Fruit fly (Drosophila melanogaster) whole organism, embryonic: Measurements from ENCODE around the gene CG9150.

Experiments used
- ATbp ChIP-seq: fragments of 200-800 bp; sonication (Bioruptor generic); optimal IDR thresholded peaks from 2 replicates; lab custom pipeline; 2017; ENCODE audit warnings: missing biosample characterization, mild to moderate bottlenecking, missing genetic modification characterization, missing genetic modification reagents
- Ada2b ChIP-seq: fragments of 200-800 bp; sonication (Bioruptor generic); IDR thresholded peaks from 2 replicates; pipeline ENCODE4 v1.3.6; 2022; ENCODE audit warnings: missing biosample characterization, missing genetic modification characterization
- Atf3 ChIP-seq: fragments of 200-800 bp; sonication (Bioruptor generic); optimal IDR thresholded peaks from 3 replicates; lab custom pipeline; 2016; ENCODE audit warnings: missing biosample characterization, missing genetic modification characterization
- Bgb ChIP-seq: fragments of 200-800 bp; sonication (Bioruptor generic); IDR thresholded peaks from 2 replicates; pipeline ENCODE4 v1.3.6; 2022; ENCODE audit warnings: missing biosample characterization, missing genetic modification characterization; ENCODE audit not compliant: partially characterized antibody
- CG10267 ChIP-seq: fragments of 200-800 bp; sonication (Bioruptor generic); optimal IDR thresholded peaks from 2 replicates; lab custom pipeline; 2018; ENCODE audit warnings: missing biosample characterization, mild to moderate bottlenecking, missing genetic modification characterization, moderate library complexity
- CG12769 ChIP-seq: fragments of 200-800 bp; sonication (Bioruptor generic); optimal IDR thresholded peaks from 2 replicates; lab custom pipeline; 2019; ENCODE audit warnings: missing biosample characterization, mild to moderate bottlenecking, missing genetic modification characterization, moderate library complexity
- CG13287 ChIP-seq: fragments of 200-800 bp; sonication (Bioruptor generic); IDR thresholded peaks from 2 replicates; pipeline ENCODE4 v1.3.6; 2022; ENCODE audit warnings: missing biosample characterization, missing genetic modification characterization; ENCODE audit not compliant: partially characterized antibody
- CG14860 ChIP-seq: fragments of 200-800 bp; sonication (Bioruptor generic); IDR thresholded peaks from 3 replicates; pipeline ENCODE4 v1.3.6; 2022; ENCODE audit warnings: missing biosample characterization, missing genetic modification characterization; ENCODE audit not compliant: partially characterized antibody
- CG1603 ChIP-seq: fragments of 200-800 bp; sonication (Bioruptor generic); optimal IDR thresholded peaks from 2 replicates; lab custom pipeline; 2019; ENCODE audit warnings: missing biosample characterization, mild to moderate bottlenecking, missing genetic modification characterization, moderate library complexity
- CG17359 ChIP-seq: fragments of 200-800 bp; sonication (Bioruptor generic); optimal IDR thresholded peaks from 3 replicates; lab custom pipeline; 2018; ENCODE audit warnings: missing biosample characterization, mild to moderate bottlenecking, missing genetic modification characterization, moderate library complexity
- CG2129 ChIP-seq: fragments of 200-800 bp; sonication (Bioruptor generic); IDR thresholded peaks from 2 replicates; pipeline ENCODE4 v1.3.6; 2022; ENCODE audit warnings: missing biosample characterization, missing genetic modification characterization; ENCODE audit not compliant: partially characterized antibody
- CG3065 ChIP-seq: fragments of 200-800 bp; sonication (Bioruptor generic); optimal IDR thresholded peaks from 2 replicates; lab custom pipeline; 2016; ENCODE audit warnings: missing biosample characterization, missing genetic modification characterization
- CG4360 ChIP-seq: fragments of 200-800 bp; sonication (Bioruptor generic); IDR thresholded peaks from 2 replicates; pipeline ENCODE4 v1.3.6; 2022; ENCODE audit warnings: missing biosample characterization, missing genetic modification characterization
- CG4617 ChIP-seq: fragments of 200-800 bp; sonication (Bioruptor generic); optimal IDR thresholded peaks from 3 replicates; lab custom pipeline; 2016; ENCODE audit warnings: missing biosample characterization, missing genetic modification characterization, borderline replicate concordance
- CG7963 ChIP-seq: fragments of 200-800 bp; sonication (Bioruptor generic); IDR thresholded peaks from 3 replicates; pipeline ENCODE4 v1.3.6; 2022; ENCODE audit warnings: missing biosample characterization, missing genetic modification characterization; ENCODE audit not compliant: partially characterized antibody
- CG9727 ChIP-seq: fragments of 200-800 bp; sonication (Bioruptor generic); optimal IDR thresholded peaks from 3 replicates; lab custom pipeline; 2017; ENCODE audit warnings: missing biosample characterization, mild to moderate bottlenecking, missing genetic modification characterization
- Dip2 ChIP-seq: fragments of 200-800 bp; sonication (Bioruptor generic); IDR thresholded peaks from 2 replicates; pipeline ENCODE4 v1.3.6; 2022; ENCODE audit warnings: missing biosample characterization, missing genetic modification characterization
- Dip3 ChIP-seq: fragments of 200-800 bp; sonication (Bioruptor generic); optimal IDR thresholded peaks from 3 replicates; lab custom pipeline; 2016; ENCODE audit warnings: missing biosample characterization, missing genetic modification characterization
- Dll ChIP-seq: fragments of 200-800 bp; sonication (Bioruptor generic); IDR thresholded peaks from 4 replicates; pipeline ENCODE4 v1.3.6; 2022; ENCODE audit warnings: missing biosample characterization, missing genetic modification characterization; ENCODE audit not compliant: partially characterized antibody
- Doc3 ChIP-seq: fragments of 200-800 bp; sonication (Bioruptor generic); IDR thresholded peaks from 3 replicates; pipeline ENCODE4 v1.3.6; 2022; ENCODE audit warnings: missing biosample characterization, missing genetic modification characterization; ENCODE audit not compliant: partially characterized antibody
- Med ChIP-seq: fragments of 200-800 bp; sonication (Bioruptor generic); peaks from one replicate; lab custom pipeline; 2016; ENCODE audit warnings: missing biosample characterization, missing genetic modification characterization, mild to moderate bottlenecking, inconsistent platforms, moderate library complexity
- Neu2 ChIP-seq: fragments of 200-800 bp; sonication (Bioruptor generic); optimal IDR thresholded peaks from 3 replicates; lab custom pipeline; 2016; ENCODE audit warnings: missing biosample characterization, missing genetic modification characterization, borderline replicate concordance
- Nf-YA ChIP-seq: fragments of 200-800 bp; sonication (Bioruptor generic); IDR thresholded peaks from 2 replicates; pipeline ENCODE4 v1.3.6; 2022; ENCODE audit warnings: missing biosample characterization, missing genetic modification characterization
- Poxn ChIP-seq: fragments of 200-800 bp; sonication (Bioruptor generic); IDR thresholded peaks from 2 replicates; pipeline ENCODE4 v1.3.6; 2022; ENCODE audit warnings: missing biosample characterization, missing genetic modification characterization
- Rfx ChIP-seq: fragments of 200-800 bp; sonication (Bioruptor generic); IDR thresholded peaks from 2 replicates; pipeline ENCODE4 v1.3.6; 2022; ENCODE audit warnings: missing biosample characterization, missing genetic modification characterization
- Scr ChIP-seq: fragments of 200-800 bp; sonication (Bioruptor generic); IDR thresholded peaks from 2 replicates; pipeline ENCODE4 v1.3.6; 2022; ENCODE audit warnings: missing biosample characterization, missing genetic modification characterization; ENCODE audit not compliant: partially characterized antibody
- Spps ChIP-seq: fragments of 200-800 bp; sonication (Bioruptor generic); optimal IDR thresholded peaks from 2 replicates; lab custom pipeline; 2018; ENCODE audit warnings: missing biosample characterization, mild to moderate bottlenecking, missing genetic modification characterization
- crp ChIP-seq, 2 experiments: fragments of 200-800 bp; sonication (Bioruptor generic); optimal IDR thresholded peaks; 2 replicates in 1 of 2; 3 replicates in 1 of 2; lab custom pipeline; 2017; ENCODE audit warnings: missing biosample characterization in 2 of 2, missing genetic modification characterization in 2 of 2, mild to moderate bottlenecking in 1 of 2, moderate library complexity in 1 of 2
- dm ChIP-seq: fragments of 200-800 bp; sonication (Bioruptor generic); optimal IDR thresholded peaks from 3 replicates; lab custom pipeline; 2016; ENCODE audit warnings: missing biosample characterization, missing genetic modification characterization
- dmrt11E ChIP-seq: fragments of 200-800 bp; sonication (Bioruptor generic); optimal IDR thresholded peaks from 3 replicates; lab custom pipeline; 2018; ENCODE audit warnings: missing biosample characterization, mild to moderate bottlenecking, missing genetic modification characterization, moderate library complexity
- dpn ChIP-seq, 2 experiments: fragments of 200-800 bp; sonication (Bioruptor generic); optimal IDR thresholded peaks; 3 replicates each; lab custom pipeline; 2016; ENCODE audit warnings: missing biosample characterization in 2 of 2, missing genetic modification characterization in 2 of 2
- fru ChIP-seq: fragments of >200 bp; optimal IDR thresholded peaks from 2 replicates; lab custom pipeline; 2017
- gro ChIP-seq: fragments of 200-800 bp; sonication (Bioruptor generic); optimal IDR thresholded peaks from 2 replicates; lab custom pipeline; 2016; ENCODE audit warnings: missing biosample characterization, missing genetic modification characterization
- hb ChIP-seq: fragments of 200-800 bp; sonication (Bioruptor generic); IDR thresholded peaks from 3 replicates; pipeline ENCODE4 v1.3.6; 2022; ENCODE audit warnings: missing biosample characterization, missing genetic modification characterization; ENCODE audit not compliant: partially characterized antibody
- hbn ChIP-seq: fragments of 200-800 bp; sonication (Bioruptor generic); IDR thresholded peaks from 2 replicates; pipeline ENCODE4 v1.3.6; 2022; ENCODE audit warnings: missing biosample characterization, missing genetic modification characterization; ENCODE audit not compliant: partially characterized antibody
- her ChIP-seq: fragments of 200-800 bp; sonication (Bioruptor generic); optimal IDR thresholded peaks from 2 replicates; lab custom pipeline; 2016; ENCODE audit warnings: missing biosample characterization, missing genetic modification characterization
- jigr1 ChIP-seq: fragments of 200-800 bp; sonication (Bioruptor generic); IDR thresholded peaks from 3 replicates; pipeline ENCODE4 v1.3.6; 2022; ENCODE audit warnings: missing biosample characterization, missing genetic modification characterization
- mld ChIP-seq: fragments of 200-800 bp; sonication (Bioruptor generic); IDR thresholded peaks from 3 replicates; pipeline ENCODE4 v1.3.6; 2022; ENCODE audit warnings: missing biosample characterization, missing genetic modification characterization; ENCODE audit not compliant: partially characterized antibody
- nerfin-1 ChIP-seq: fragments of 200-800 bp; sonication (Bioruptor generic); optimal IDR thresholded peaks from 3 replicates; lab custom pipeline; 2019; ENCODE audit warnings: missing biosample characterization, mild to moderate bottlenecking, missing genetic modification characterization, moderate library complexity
- phol ChIP-seq: fragments of 200-800 bp; sonication (Bioruptor generic); optimal IDR thresholded peaks from 3 replicates; lab custom pipeline; 2018; ENCODE audit warnings: missing biosample characterization, mild to moderate bottlenecking, missing genetic modification characterization, moderate library complexity
- run ChIP-seq: fragments of 200-800 bp; sonication (Bioruptor generic); optimal IDR thresholded peaks from 3 replicates; lab custom pipeline; 2018; ENCODE audit warnings: missing biosample characterization, mild to moderate bottlenecking, missing genetic modification characterization
- stwl ChIP-seq: fragments of 200-800 bp; sonication (Bioruptor generic); optimal IDR thresholded peaks from 3 replicates; lab custom pipeline; 2018; ENCODE audit warnings: missing biosample characterization, mild to moderate bottlenecking, missing genetic modification characterization, moderate library complexity
- tna ChIP-seq: fragments of 200-800 bp; sonication (Bioruptor generic); IDR thresholded peaks from 2 replicates; pipeline ENCODE4 v1.3.6; 2022; ENCODE audit warnings: missing biosample characterization, missing genetic modification characterization; ENCODE audit not compliant: partially characterized antibody
- tx ChIP-seq: fragments of 200-800 bp; sonication (Bioruptor generic); optimal IDR thresholded peaks from 2 replicates; lab custom pipeline; 2016; ENCODE audit warnings: missing biosample characterization, missing genetic modification characterization
- vnd ChIP-seq: fragments of 200-800 bp; sonication (Bioruptor generic); IDR thresholded peaks from 3 replicates; pipeline ENCODE4 v1.3.6; 2022; ENCODE audit warnings: missing biosample characterization, missing genetic modification characterization; ENCODE audit not compliant: partially characterized antibody

CG9150 gene

dm6 chr2L:6068544-6069251 lies at the start of gene CG9150, which contains the start of gene Pfdn1 (continued):
- TF ChIP-seq Atf3 (no peak), stwl (peak; percentile 57), Med (peak; percentile 82), CG3065 (GFP tag; lab: Kevin White, UChicago) (no peak), CG17359 (tag; lab: Kevin White, UChicago) (no peak), tx (GFP tag; lab: Kevin White, UChicago) (peak; percentile 34), CG4360 (GFP tag; lab: Robert Waterston, UW) (no peak), Doc3 (GFP tag; lab: Robert Waterston, UW) (peak; percentile 85), vnd (GFP tag; lab: Robert Waterston, UW) (peak; percentile 75), dmrt11E (tag; lab: Kevin White, UChicago) (no peak), hb (peak; percentile 60; the same call in 2 of the 3 replicates), CG2129 (GFP tag; lab: Robert Waterston, UW) (peak; percentile 80), run (no peak), CG1603 (tag; lab: Kevin White, UChicago) (peak; percentile 35), Ada2b (GFP tag; lab: Robert Waterston, UW) (no peak), gro (GFP tag; lab: Kevin White, UChicago) (peak; percentile 68), nerfin-1 (tag; lab: Kevin White, UChicago) (no peak), crp (GFP tag; optimal IDR thresholded peaks at IDR 0.05; lab: Kevin White, UChicago) (peak in 1 of 2 experiments; percentile 54), CG13287 (GFP tag; lab: Robert Waterston, UW) (peak; percentile 93), ATbp (GFP tag; lab: Kevin White, UChicago) (no peak), Rfx (GFP tag; lab: Robert Waterston, UW) (peak; percentile 48), Dll (GFP tag; lab: Robert Waterston, UW) (peak; percentile 89), Neu2 (no peak), fru (lab: Kevin White, UChicago) (no peak), her (peak; percentile 2), Nf-YA (GFP tag; lab: Robert Waterston, UW) (no peak), CG12769 (tag; lab: Kevin White, UChicago) (no peak), jigr1 (no peak), CG9727 (no peak), Spps (tag; lab: Kevin White, UChicago) (no peak), CG14860 (peak; percentile 87), tna (GFP tag; lab: Robert Waterston, UW) (peak; percentile 89), dpn (GFP tag; optimal IDR thresholded peaks at IDR 0.05; lab: Kevin White, UChicago) (no peak), Dip3 (GFP tag; lab: Kevin White, UChicago) (no peak), CG7963 (peak; percentile 62; the same call in 2 of the 3 replicates), Dip2 (GFP tag; lab: Robert Waterston, UW) (no peak), hbn (peak; percentile 90), dm (peak; percentile 50), Poxn (GFP tag; lab: Robert Waterston, UW) (no peak), CG10267 (peak; percentile 21), CG4617 (GFP tag; lab: Kevin White, UChicago) (peak; percentile 61), mld (peak; percentile 65; the same call in 2 of the 3 replicates), Scr (peak; percentile 90), phol (peak; percentile 18), Bgb (GFP tag; lab: Robert Waterston, UW) (peak; percentile 94)
